Fruit fly (Drosophila melanogaster) whole organism, embryonic: ENCODE results near the gene Esyt2.

ENCODE experiments used
- Abd-B ChIP-seq: fragments of 200-800 bp; sonication (Bioruptor generic); optimal IDR thresholded peaks from 2 replicates; lab custom pipeline; 2018; ENCODE audit warnings: missing biosample characterization, mild to moderate bottlenecking, missing genetic modification characterization, moderate library complexity
- Adf1 ChIP-seq: fragments of 200-800 bp; sonication (Bioruptor generic); IDR thresholded peaks from 2 replicates; pipeline ENCODE4 v1.3.6; 2022; ENCODE audit warnings: missing biosample characterization, missing genetic modification characterization
- CG10462 ChIP-seq: fragments of 200-800 bp; sonication (Bioruptor generic); optimal IDR thresholded peaks from 2 replicates; lab custom pipeline; 2016; ENCODE audit warnings: missing biosample characterization, missing genetic modification characterization
- CG10654 ChIP-seq: fragments of 200-800 bp; sonication (Bioruptor generic); optimal IDR thresholded peaks from 2 replicates; lab custom pipeline; 2016; ENCODE audit warnings: missing biosample characterization, missing genetic modification characterization
- CG12071 ChIP-seq: fragments of 200-800 bp; sonication (Bioruptor generic); optimal IDR thresholded peaks from 3 replicates; lab custom pipeline; 2018; ENCODE audit warnings: missing biosample characterization, mild to moderate bottlenecking, missing genetic modification characterization
- CG13296 ChIP-seq: fragments of 200-800 bp; sonication (Bioruptor generic); optimal IDR thresholded peaks from 3 replicates; lab custom pipeline; 2018; ENCODE audit warnings: missing biosample characterization, mild to moderate bottlenecking, missing genetic modification characterization
- CG13894 ChIP-seq: fragments of 200-800 bp; sonication (Bioruptor generic); optimal IDR thresholded peaks from 3 replicates; lab custom pipeline; 2018; ENCODE audit warnings: missing biosample characterization, mild to moderate bottlenecking, missing genetic modification characterization, moderate library complexity
- CG15601 ChIP-seq: fragments of 200-800 bp; sonication (Bioruptor generic); optimal IDR thresholded peaks from 3 replicates; lab custom pipeline; 2019; ENCODE audit warnings: missing biosample characterization, mild to moderate bottlenecking, missing genetic modification characterization, moderate library complexity
- CG1602 ChIP-seq: fragments of 200-800 bp; sonication (Bioruptor generic); optimal IDR thresholded peaks from 3 replicates; lab custom pipeline; 2016; ENCODE audit warnings: missing biosample characterization, missing genetic modification characterization
- CG17328 ChIP-seq: fragments of 200-800 bp; sonication (Bioruptor generic); IDR thresholded peaks from 2 replicates; pipeline ENCODE4 v1.3.6; 2022; ENCODE audit warnings: missing biosample characterization, missing genetic modification characterization
- CG17912 ChIP-seq: fragments of 200-800 bp; sonication (Bioruptor generic); optimal IDR thresholded peaks from 2 replicates; lab custom pipeline; 2018; ENCODE audit warnings: missing biosample characterization, mild to moderate bottlenecking, missing genetic modification characterization
- CG18599 ChIP-seq: fragments of 200-800 bp; sonication (Bioruptor generic); optimal IDR thresholded peaks from 3 replicates; lab custom pipeline; 2017; ENCODE audit warnings: missing biosample characterization, missing genetic modification characterization, mild to moderate bottlenecking, moderate library complexity, missing genetic modification reagents
- CG18619 ChIP-seq: fragments of 200-800 bp; sonication (Bioruptor generic); optimal IDR thresholded peaks from 3 replicates; lab custom pipeline; 2017; ENCODE audit warnings: missing biosample characterization, mild to moderate bottlenecking, missing genetic modification characterization
- CG2875 ChIP-seq: fragments of 200-800 bp; sonication (Bioruptor generic); optimal IDR thresholded peaks from 2 replicates; lab custom pipeline; 2017; ENCODE audit warnings: missing biosample characterization, mild to moderate bottlenecking, missing genetic modification characterization, missing genetic modification reagents
- CG9215 ChIP-seq: fragments of 200-800 bp; sonication (Bioruptor generic); IDR thresholded peaks from 2 replicates; pipeline ENCODE4 v1.3.6; 2022; ENCODE audit warnings: missing biosample characterization, missing genetic modification characterization
- CrebB ChIP-seq: fragments of 200-800 bp; sonication (Bioruptor generic); optimal IDR thresholded peaks from 3 replicates; lab custom pipeline; 2018; ENCODE audit warnings: missing biosample characterization, mild to moderate bottlenecking, missing genetic modification characterization
- Dfd ChIP-seq, 2 experiments: fragments of >200 bp; optimal IDR thresholded peaks; 2 replicates each; lab custom pipeline; 2017; ENCODE audit warnings: missing biosample characterization in 2 of 2, missing genetic modification characterization in 2 of 2
- GATAe ChIP-seq: fragments of 200-800 bp; sonication (Bioruptor generic); conservative IDR thresholded peaks from 2 replicates; pipeline ENCODE4 v1.3.6; 2022; ENCODE audit warnings: missing biosample characterization, missing genetic modification characterization
- Lhr ChIP-seq: fragments of 200-800 bp; sonication (Bioruptor generic); optimal IDR thresholded peaks from 3 replicates; lab custom pipeline; 2017; ENCODE audit warnings: mild to moderate bottlenecking, missing biosample characterization, missing genetic modification reagents, missing genetic modification characterization
- Pdp1 ChIP-seq, 2 experiments: fragments of 200-800 bp; sonication (Bioruptor generic); optimal IDR thresholded peaks; 3 replicates each; lab custom pipeline; 2016; ENCODE audit warnings: missing biosample characterization in 2 of 2, missing genetic modification characterization in 2 of 2, mild to moderate bottlenecking in 1 of 2, moderate library complexity in 1 of 2
- Sox100B ChIP-seq: fragments of 200-800 bp; sonication (Bioruptor generic); optimal IDR thresholded peaks from 3 replicates; lab custom pipeline; 2018; ENCODE audit warnings: missing biosample characterization, mild to moderate bottlenecking, missing genetic modification characterization
- Xbp1 ChIP-seq: fragments of 200-800 bp; sonication (Bioruptor generic); optimal IDR thresholded peaks from 3 replicates; lab custom pipeline; 2016; ENCODE audit warnings: missing biosample characterization, mild to moderate bottlenecking, missing genetic modification characterization
- ash1 ChIP-seq: fragments of 200-800 bp; sonication (Bioruptor generic); optimal IDR thresholded peaks from 2 replicates; lab custom pipeline; 2018; ENCODE audit warnings: missing biosample characterization, mild to moderate bottlenecking, missing genetic modification characterization
- bbx ChIP-seq: fragments of 200-800 bp; sonication (Bioruptor generic); IDR thresholded peaks from 2 replicates; pipeline ENCODE4 v1.3.6; 2022; ENCODE audit warnings: missing biosample characterization, missing genetic modification characterization; ENCODE audit not compliant: partially characterized antibody
- bigmax ChIP-seq: fragments of 200-800 bp; sonication (Bioruptor generic); optimal IDR thresholded peaks from 2 replicates; lab custom pipeline; 2018; ENCODE audit warnings: missing biosample characterization, mild to moderate bottlenecking, missing genetic modification characterization
- bsh ChIP-seq, 2 experiments: fragments of 200-800 bp; sonication (Bioruptor generic); optimal IDR thresholded peaks; 2 replicates each; lab custom pipeline; 2017 to 2018; ENCODE audit warnings: mild to moderate bottlenecking in 2 of 2, missing biosample characterization in 2 of 2, missing genetic modification characterization in 2 of 2, moderate library complexity in 1 of 2
- cg ChIP-seq: fragments of 200-800 bp; sonication (Bioruptor generic); optimal IDR thresholded peaks from 3 replicates; lab custom pipeline; 2019; ENCODE audit warnings: missing biosample characterization, mild to moderate bottlenecking, missing genetic modification characterization, moderate library complexity
- dmrt11E ChIP-seq: fragments of 200-800 bp; sonication (Bioruptor generic); optimal IDR thresholded peaks from 3 replicates; lab custom pipeline; 2018; ENCODE audit warnings: missing biosample characterization, mild to moderate bottlenecking, missing genetic modification characterization, moderate library complexity
- emc ChIP-seq: fragments of 200-800 bp; sonication (Bioruptor generic); optimal IDR thresholded peaks from 2 replicates; lab custom pipeline; 2016; ENCODE audit warnings: missing biosample characterization, missing genetic modification characterization
- ems ChIP-seq: fragments of 200-800 bp; sonication (Bioruptor generic); optimal IDR thresholded peaks from 3 replicates; lab custom pipeline; 2016; ENCODE audit warnings: missing biosample characterization, missing genetic modification characterization
- eyg ChIP-seq: fragments of 200-800 bp; sonication (Bioruptor generic); optimal IDR thresholded peaks from 3 replicates; lab custom pipeline; 2016; ENCODE audit warnings: missing biosample characterization, missing genetic modification characterization
- fu2 ChIP-seq: fragments of 200-800 bp; sonication (Bioruptor generic); optimal IDR thresholded peaks from 2 replicates; lab custom pipeline; 2016; ENCODE audit warnings: missing biosample characterization, missing genetic modification characterization
- grn ChIP-seq: fragments of 200-800 bp; sonication (Bioruptor generic); optimal IDR thresholded peaks from 3 replicates; lab custom pipeline; 2017; ENCODE audit warnings: missing biosample characterization, missing genetic modification characterization
- gsb-n ChIP-seq: fragments of 200-800 bp; sonication (Bioruptor generic); optimal IDR thresholded peaks from 3 replicates; lab custom pipeline; 2018; ENCODE audit warnings: missing biosample characterization, mild to moderate bottlenecking, missing genetic modification characterization
- h ChIP-seq: fragments of >200 bp; optimal IDR thresholded peaks from 2 replicates; lab custom pipeline; 2017
- hkb ChIP-seq, 2 experiments: fragments of 200-800 bp in 1 of 2; fragments of >200 bp in 1 of 2; sonication (Bioruptor generic) in 1 of 2; IDR thresholded peaks in 1 of 2; optimal IDR thresholded peaks in 1 of 2; 2 replicates each; pipeline versions ENCODE4 v1.3.6 to Lab custom; 2017 to 2022; ENCODE audit warnings: missing biosample characterization in 1 of 2, missing genetic modification characterization in 1 of 2
- jumu ChIP-seq: fragments of 200-800 bp; sonication (Bioruptor generic); optimal IDR thresholded peaks from 3 replicates; lab custom pipeline; 2016; ENCODE audit warnings: missing biosample characterization, missing genetic modification characterization
- lbe ChIP-seq: fragments of 200-800 bp; sonication (Bioruptor generic); optimal IDR thresholded peaks from 2 replicates; lab custom pipeline; 2016; ENCODE audit warnings: missing biosample characterization, mild to moderate bottlenecking, missing genetic modification characterization
- lmd ChIP-seq: fragments of 200-800 bp; sonication (Bioruptor generic); IDR thresholded peaks from 2 replicates; pipeline ENCODE4 v1.3.6; 2022; ENCODE audit warnings: missing biosample characterization, missing genetic modification characterization
- nerfin-2 ChIP-seq: fragments of 200-800 bp; sonication (Bioruptor generic); IDR thresholded peaks from 2 replicates; pipeline ENCODE4 v1.3.6; 2022; ENCODE audit warnings: missing biosample characterization, missing genetic modification characterization; ENCODE audit not compliant: partially characterized antibody
- odd ChIP-seq: fragments of 200-800 bp; sonication (Bioruptor generic); optimal IDR thresholded peaks from 2 replicates; lab custom pipeline; 2017; ENCODE audit warnings: missing biosample characterization, mild to moderate bottlenecking, missing genetic modification characterization
- rib ChIP-seq: fragments of 200-800 bp; sonication (Bioruptor generic); IDR thresholded peaks from 2 replicates; pipeline ENCODE4 v1.3.6; 2022; ENCODE audit warnings: missing biosample characterization, missing genetic modification characterization
- sc ChIP-seq, 3 experiments: fragments of >200 bp in 2 of 3; fragments of 200-800 bp in 1 of 3; sonication (Bioruptor generic) in 1 of 3; optimal IDR thresholded peaks; 2 replicates in 2 of 3; 3 replicates in 1 of 3; lab custom pipeline; 2017; ENCODE audit warnings: mild to moderate bottlenecking in 1 of 3, missing biosample characterization in 1 of 3, missing genetic modification characterization in 1 of 3, missing genetic modification reagents in 1 of 3
- sna ChIP-seq: fragments of 200-800 bp; sonication (Bioruptor generic); IDR thresholded peaks from 2 replicates; pipeline ENCODE4 v1.3.6; 2022; ENCODE audit warnings: missing biosample characterization, missing genetic modification characterization; ENCODE audit not compliant: partially characterized antibody
- sqz ChIP-seq: fragments of 200-800 bp; sonication (Bioruptor generic); optimal IDR thresholded peaks from 3 replicates; lab custom pipeline; 2018; ENCODE audit warnings: missing biosample characterization, mild to moderate bottlenecking, missing genetic modification characterization
- tin ChIP-seq: fragments of 200-800 bp; sonication (Bioruptor generic); optimal IDR thresholded peaks from 3 replicates; lab custom pipeline; 2016; ENCODE audit warnings: missing biosample characterization, missing genetic modification characterization
- tup ChIP-seq: fragments of 200-800 bp; sonication (Bioruptor generic); optimal IDR thresholded peaks from 2 replicates; lab custom pipeline; 2016; ENCODE audit warnings: missing biosample characterization, mild to moderate bottlenecking, missing genetic modification characterization, moderate library complexity
- twi ChIP-seq: fragments of 200-800 bp; optimal IDR thresholded peaks from 2 replicates; lab custom pipeline; 2019; ENCODE audit warnings: missing biosample characterization, mild to moderate bottlenecking, missing genetic modification characterization, moderate library complexity

The Esyt2 gene

DNA sequence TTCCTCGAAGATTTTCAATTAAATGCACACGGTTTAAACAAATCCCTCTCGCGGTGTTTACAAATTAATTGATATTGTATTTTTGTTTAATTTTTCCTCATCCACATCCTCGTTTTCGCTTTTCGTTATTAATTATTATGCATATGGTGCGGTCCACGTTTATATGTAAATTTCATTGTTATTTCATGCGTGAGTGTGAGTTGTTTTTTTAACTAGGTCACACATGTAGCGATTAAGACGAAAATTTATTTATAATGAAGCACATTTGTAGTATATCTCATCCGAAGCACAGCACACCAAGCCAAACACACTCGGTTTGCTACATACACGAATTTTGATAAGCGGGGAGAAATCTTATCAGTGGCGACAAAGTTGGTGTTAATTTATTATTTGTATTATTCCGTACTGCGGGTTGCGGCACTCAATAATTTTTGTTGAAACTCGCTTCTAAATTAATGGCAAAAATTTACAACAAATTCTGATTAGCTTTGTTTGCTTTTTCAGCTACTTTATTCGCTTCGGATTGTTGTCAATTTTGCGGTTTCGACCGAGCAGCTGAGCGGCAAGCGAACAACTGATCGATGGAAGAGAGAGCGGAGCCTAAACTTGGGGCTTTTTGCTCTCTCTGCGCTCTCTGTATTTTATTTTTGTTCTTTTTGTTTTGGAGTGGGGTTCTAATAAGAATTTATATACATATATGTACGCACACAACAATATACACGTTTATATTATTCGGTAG is 27.0 kb downstream of the Esyt2 start (continued):
- TF ChIP-seq CG10654 (no peak), jumu (GFP tag; lab: Kevin White, UChicago) (no peak), CG18599 (GFP tag; lab: Kevin White, UChicago) (no peak), lmd (GFP tag; lab: Robert Waterston, UW) (no peak), CG9215 (no peak), CG18619 (no peak), CG1602 (no peak), sc (optimal IDR thresholded peaks at IDR 0.05; lab: Kevin White, UChicago) (no peak), sc (GFP tag; optimal IDR thresholded peaks at IDR 0.05; lab: Kevin White, UChicago) (no peak), Adf1 (peak; percentile 36; the same call in 1 of the 2 replicates), CG2875 (GFP tag; lab: Kevin White, UChicago) (no peak), bbx (0 out of 2 replicates have a peak, but pooled peaks have one; percentile 40), fu2 (GFP tag; lab: Kevin White, UChicago) (no peak), CrebB (tag; lab: Kevin White, UChicago) (peak; percentile 41), GATAe (GFP tag; lab: Robert Waterston, UW) (no peak), CG10462 (GFP tag; lab: Kevin White, UChicago) (no peak), rib (GFP tag; lab: Robert Waterston, UW) (peak; percentile 55; the same call in 1 of the 2 replicates), grn (GFP tag; lab: Kevin White, UChicago) (no peak), sna (GFP tag; lab: Robert Waterston, UW) (no peak), eyg (GFP tag; lab: Kevin White, UChicago) (no peak), odd (GFP tag; lab: Kevin White, UChicago) (no peak), ems (GFP tag; lab: Kevin White, UChicago) (no peak), lbe (GFP tag; lab: Kevin White, UChicago) (peak; percentile 21), hkb (optimal IDR thresholded peaks at IDR 0.05; lab: Kevin White, UChicago) (no peak), hkb (GFP tag; IDR thresholded peaks at IDR 0.05; lab: Robert Waterston, UW) (0 out of 2 replicates have a peak, but pooled peaks have one; percentile 50), Pdp1 (GFP tag; optimal IDR thresholded peaks at IDR 0.05; lab: Kevin White, UChicago) (no peak), Lhr (GFP tag; lab: Kevin White, UChicago) (no peak), ash1 (GFP tag; lab: Kevin White, UChicago) (no peak), tin (GFP tag; lab: Kevin White, UChicago) (no peak), gsb-n (tag; lab: Kevin White, UChicago) (no peak), CG13894 (peak; percentile 30), sqz (GFP tag; lab: Kevin White, UChicago) (no peak), nerfin-2 (GFP tag; lab: Robert Waterston, UW) (no peak), bigmax (GFP tag; lab: Kevin White, UChicago) (no peak), Sox100B (no peak), CG17328 (no peak), bsh (GFP tag; optimal IDR thresholded peaks at IDR 0.05; lab: Kevin White, UChicago) (no peak), CG15601 (no peak), cg (GFP tag; lab: Kevin White, UChicago) (peak; percentile 15), CG13296 (GFP tag; lab: Kevin White, UChicago) (peak; percentile 1), emc (GFP tag; lab: Kevin White, UChicago) (no peak), h (lab: Kevin White, UChicago) (no peak), Xbp1 (GFP tag; lab: Kevin White, UChicago) (no peak), CG17912 (no peak), dmrt11E (no peak), Abd-B (GFP tag; lab: Kevin White, UChicago) (no peak), CG12071 (GFP tag; lab: Kevin White, UChicago) (peak; percentile 16), twi (peak; percentile 46), Dfd (GFP tag; optimal IDR thresholded peaks at IDR 0.05; lab: Kevin White, UChicago) (no peak), tup (no peak)
